Fruit fly (Drosophila melanogaster) whole organism, embryonic: Measurements from ENCODE around the gene Rab14.

Experiments used
- CG10209 ChIP-seq: fragments of 200-800 bp; sonication (Bioruptor generic); optimal IDR thresholded peaks from 3 replicates; lab custom pipeline; 2017; ENCODE audit warnings: missing biosample characterization, mild to moderate bottlenecking, missing genetic modification characterization, missing genetic modification reagents
- CG10274 ChIP-seq: fragments of 200-800 bp; sonication (Bioruptor generic); optimal IDR thresholded peaks from 3 replicates; lab custom pipeline; 2017; ENCODE audit warnings: missing biosample characterization, mild to moderate bottlenecking, missing genetic modification characterization
- Six4 ChIP-seq: fragments of 200-800 bp; sonication (Bioruptor generic); optimal IDR thresholded peaks from 2 replicates; lab custom pipeline; 2016; ENCODE audit warnings: missing biosample characterization, missing genetic modification characterization
- chm ChIP-seq: fragments of 200-800 bp; sonication (Bioruptor generic); IDR thresholded peaks from 2 replicates; pipeline ENCODE4 v1.3.6; 2022; ENCODE audit warnings: missing biosample characterization, missing genetic modification characterization
- fru ChIP-seq: fragments of >200 bp; optimal IDR thresholded peaks from 2 replicates; lab custom pipeline; 2017
- psq ChIP-seq: fragments of 200-800 bp; sonication (Bioruptor generic); optimal IDR thresholded peaks from 2 replicates; lab custom pipeline; 2017; ENCODE audit warnings: missing biosample characterization, missing genetic modification characterization
- slp2 ChIP-seq: fragments of 200-800 bp; sonication (Bioruptor generic); optimal IDR thresholded peaks from 2 replicates; lab custom pipeline; 2016; ENCODE audit warnings: missing biosample characterization, missing genetic modification characterization

DNA sequence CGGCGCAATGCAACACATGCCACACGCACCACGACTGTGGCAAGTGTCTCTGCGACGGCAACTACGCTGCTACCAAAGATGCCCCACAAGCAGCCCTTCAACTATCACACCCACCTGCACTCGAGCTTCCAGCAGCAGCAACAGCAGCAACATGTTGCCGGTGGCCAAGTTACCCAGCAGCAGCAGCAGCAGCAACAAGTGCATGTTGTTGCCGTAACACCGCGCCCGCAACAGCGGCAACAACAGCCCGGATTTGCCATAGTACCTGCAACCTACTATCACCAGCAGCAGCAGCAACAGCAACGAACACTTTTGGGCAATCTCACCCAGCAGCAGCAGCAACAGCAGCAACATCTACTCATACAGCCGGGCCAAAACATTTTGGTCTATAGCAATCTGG lies 46.3 kb upstream of the Rab14 start:
- TF ChIP-seq chm (GFP tag; lab: Robert Waterston, UW) (no peak), slp2 (GFP tag; lab: Kevin White, UChicago) (no peak), Six4 (GFP tag; lab: Kevin White, UChicago) (no peak), fru (no peak), CG10209 (GFP tag; lab: Kevin White, UChicago) (no peak), psq (no peak), CG10274 (no peak)
